Fruit fly (Drosophila melanogaster) whole organism, wandering third instar larva: ENCODE measurements around the gene CG31792.

Experiments
- Abd-B ChIP-seq: fragments of >200 bp; optimal IDR thresholded peaks from 2 replicates; lab custom pipeline; 2017; ENCODE audit warnings: missing biosample characterization, missing genetic modification characterization
- CG32264 ChIP-seq: fragments of 200-800 bp; sonication (Bioruptor generic); optimal IDR thresholded peaks from 2 replicates; lab custom pipeline; 2016; ENCODE audit warnings: missing biosample characterization, missing genetic modification characterization
- Vsx2 ChIP-seq: fragments of 200-300, 225-300 bp; sonication (Bioruptor generic); optimal IDR thresholded peaks from 2 replicates; lab custom pipeline; 2018; ENCODE audit warnings: missing biosample characterization, missing genetic modification characterization; ENCODE audit not compliant: partially characterized antibody
- h ChIP-seq: fragments of 200-800 bp; sonication (Bioruptor generic); optimal IDR thresholded peaks from 3 replicates; lab custom pipeline; 2016; ENCODE audit warnings: missing biosample characterization, mild to moderate bottlenecking, missing genetic modification characterization

dm6 chr2L:18982826-18983758 is 14.2 kb upstream of the CG31792 start:
- no peak for TF ChIP-seq Abd-B (GFP tag; lab: Kevin White, UChicago)
- TF ChIP-seq Vsx2 (GFP tag; lab: Kevin White, UChicago), result no peak
- no peak for TF ChIP-seq CG32264 (GFP tag; lab: Kevin White, UChicago)
- no peak for TF ChIP-seq h (GFP tag; lab: Kevin White, UChicago)
